Fruit fly (Drosophila melanogaster): ENCODE measurements around the gene Or22a.

The Or22a gene

DNA sequence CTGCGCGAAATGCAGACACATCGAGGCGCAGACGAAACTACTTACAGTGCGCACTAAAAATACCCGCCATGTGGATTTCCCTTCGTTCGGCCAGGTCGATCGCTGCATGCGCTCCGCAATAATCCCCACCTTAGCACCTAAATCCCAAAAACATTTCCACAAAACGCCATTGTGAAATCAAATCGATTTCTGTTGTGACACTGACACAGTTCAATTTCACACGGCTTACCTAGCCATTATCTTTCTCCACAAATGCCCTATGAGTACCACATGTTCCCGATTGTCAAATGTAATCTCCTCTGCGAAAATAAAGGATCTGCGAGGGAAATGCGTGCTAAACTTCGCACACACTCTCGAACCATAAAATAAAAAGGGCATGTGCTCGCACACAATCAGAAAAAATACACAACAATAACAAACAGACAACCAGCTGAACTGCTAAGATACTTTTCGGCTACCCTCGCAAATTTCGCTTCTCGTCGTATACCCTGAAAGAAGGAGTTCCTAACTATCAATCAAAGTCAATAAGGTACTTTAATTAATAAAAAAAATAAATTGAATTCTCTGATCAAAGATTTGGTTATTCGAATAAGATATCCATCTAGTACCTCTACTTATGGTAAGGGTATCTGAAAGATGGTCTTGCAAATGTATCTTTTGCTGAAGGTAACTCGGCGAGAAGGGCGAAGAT lies 34.2 kb upstream of the Or22a start (continued):
- TF ChIP-seq CG10631 (GFP tag; optimal IDR thresholded peaks at IDR 0.05) = peak; percentile 81
- TF ChIP-seq CG4318 (GFP tag; optimal IDR thresholded peaks at IDR 0.05) = peak; percentile 15
- peak; percentile 73 for TF ChIP-seq fd59A (GFP tag; optimal IDR thresholded peaks at IDR 0.05)
- peak; percentile 32 for TF ChIP-seq CG8632 (GFP tag; optimal IDR thresholded peaks at IDR 0.05)
- TF ChIP-seq spab (GFP tag; optimal IDR thresholded peaks at IDR 0.05) = peak; percentile 72
- TF ChIP-seq vri (GFP tag; optimal IDR thresholded peaks at IDR 0.05) = peak; percentile 50
- TF ChIP-seq Smox (GFP tag; optimal IDR thresholded peaks at IDR 0.05) = peak; percentile 56
- peak; percentile 74 for TF ChIP-seq Sox14 (GFP tag; optimal IDR thresholded peaks at IDR 0.05)
- peak; percentile 56 for TF ChIP-seq Hr39 (GFP tag; optimal IDR thresholded peaks at IDR 0.05)
- peak; percentile 70 for TF ChIP-seq Sox102F (GFP tag; optimal IDR thresholded peaks at IDR 0.05)
- peak; percentile 26 for TF ChIP-seq Ets21C (GFP tag; optimal IDR thresholded peaks at IDR 0.05)
- peak; percentile 90 for TF ChIP-seq svp (GFP tag)
- peak; percentile 70 for TF ChIP-seq cyc (GFP tag; optimal IDR thresholded peaks at IDR 0.05)
- TF ChIP-seq CG11294 (GFP tag; IDR thresholded peaks at IDR 0.05) = peak; percentile 69
- peak; percentile 69 for TF ChIP-seq CG3919 (GFP tag; optimal IDR thresholded peaks at IDR 0.05)
- peak; percentile 68 for TF ChIP-seq Eip75B (GFP tag; optimal IDR thresholded peaks at IDR 0.05)
- TF ChIP-seq CG34406 (GFP tag; optimal IDR thresholded peaks at IDR 0.05) = peak; percentile 29

- TF ChIP-seq Eip78C (GFP tag) = peak; percentile 2
- no peak for TF ChIP-seq Hr4 (GFP tag; optimal IDR thresholded peaks at IDR 0.05)
- TF ChIP-seq lz (GFP tag; optimal IDR thresholded peaks at IDR 0.05) = peak; percentile 7
- TF ChIP-seq CG31627 (GFP tag; optimal IDR thresholded peaks at IDR 0.05) = peak; percentile 21
- no peak for TF ChIP-seq CG4318 (GFP tag; optimal IDR thresholded peaks at IDR 0.05)
- TF ChIP-seq Met (GFP tag; optimal IDR thresholded peaks at IDR 0.05) = peak; percentile 4
Measured at dm6 chr2L:1491791-1492345, 28.4 kb upstream of the Or22a start, which contains the start of gene CG31928. CG31928 (plus strand) TSS chr2L:1492295.

DNA sequence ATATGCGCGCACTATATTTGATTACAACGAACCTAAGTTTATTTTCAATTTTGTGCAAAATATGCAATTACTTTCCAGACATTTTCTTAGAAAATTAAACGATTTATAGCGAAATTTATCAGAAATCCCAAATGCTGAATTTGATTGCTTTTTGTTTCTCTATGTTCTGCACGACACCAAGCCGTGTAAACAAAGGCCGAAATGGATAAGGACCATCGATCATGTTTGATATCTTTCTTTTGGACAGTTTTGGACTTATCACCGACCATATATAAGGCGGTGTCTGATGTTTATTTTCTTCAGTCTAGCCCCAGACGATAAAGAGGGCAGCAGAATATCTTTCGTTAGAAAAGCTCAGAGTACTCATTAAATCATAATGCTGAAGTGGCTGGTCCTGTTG lies 26.5 kb upstream of the Or22a start, which contains the start of gene CG33128:
Gene CG33128 (plus strand): TSS at position 301 of the 400 bp plus-strand sequence.
- TF ChIP-seq CG6276 (GFP tag; optimal IDR thresholded peaks at IDR 0.05) = no peak
- TF ChIP-seq CG9139 (GFP tag; optimal IDR thresholded peaks at IDR 0.05) = no peak
- TF ChIP-seq CG6792 (GFP tag; optimal IDR thresholded peaks at IDR 0.05) = no peak
- no peak for TF ChIP-seq CG6163 (GFP tag; IDR thresholded peaks at IDR 0.05)

DNA sequence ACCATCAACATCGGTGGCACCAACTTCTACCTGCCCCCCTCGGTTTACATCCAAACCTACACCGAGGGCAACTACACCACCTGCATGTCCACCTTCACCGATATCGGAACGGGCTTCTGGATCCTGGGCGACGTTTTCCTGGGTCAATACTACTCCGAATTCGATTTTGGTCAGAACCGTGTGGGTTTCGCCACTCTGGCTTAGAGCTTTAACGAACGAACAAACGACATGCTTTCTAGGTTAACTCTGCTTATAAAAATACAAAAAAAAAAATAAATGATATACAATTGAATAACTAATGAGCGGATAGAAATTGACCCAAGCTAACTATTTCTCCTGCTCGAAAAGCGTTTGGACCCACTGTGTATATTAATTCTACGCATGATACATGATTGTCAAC lies 25.1 kb upstream of the Or22a start, which contains the start of gene CG31926:
Gene CG31926 (plus strand): TSS at position 301 of the 400 bp plus-strand sequence.
- peak; percentile 0 for TF ChIP-seq svp (GFP tag)
- TF ChIP-seq Sox15 (GFP tag; optimal IDR thresholded peaks at IDR 0.05) = no peak

DNA sequence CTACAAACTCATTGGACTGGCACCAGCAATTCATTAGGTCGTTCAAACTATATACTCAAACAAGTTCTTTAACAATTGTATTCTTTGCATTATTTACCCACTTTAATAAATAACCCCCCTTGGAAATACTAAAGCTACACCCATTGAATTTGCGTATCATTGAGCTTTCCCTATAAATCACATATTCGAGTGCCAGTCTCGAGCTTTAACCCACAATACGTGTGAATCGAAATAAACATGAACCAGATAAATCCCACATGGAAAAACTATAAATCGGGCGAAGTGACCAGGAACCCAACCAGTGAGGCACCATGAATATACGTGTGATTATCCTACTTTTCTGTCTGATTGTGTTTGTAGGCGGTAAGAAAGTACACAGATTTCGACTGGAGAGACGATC lies 23.3 kb upstream of the Or22a start, which contains the start of gene CG31661:
Gene CG31661 (plus strand): TSS at position 301 of the 400 bp plus-strand sequence.
- TF ChIP-seq fd59A (GFP tag; optimal IDR thresholded peaks at IDR 0.05) = no peak
- no peak for TF ChIP-seq dac (GFP tag; optimal IDR thresholded peaks at IDR 0.05)
- no peak for TF ChIP-seq topi (GFP tag; optimal IDR thresholded peaks at IDR 0.05)
- no peak for TF ChIP-seq pdm3 (GFP tag; optimal IDR thresholded peaks at IDR 0.05)
- no peak for TF ChIP-seq Hr38 (GFP tag; optimal IDR thresholded peaks at IDR 0.05)
- TF ChIP-seq CG7368 (GFP tag; optimal IDR thresholded peaks at IDR 0.05) = no peak
- TF ChIP-seq CG9139 (GFP tag; optimal IDR thresholded peaks at IDR 0.05) = no peak
- TF ChIP-seq achi (GFP tag; optimal IDR thresholded peaks at IDR 0.05) = no peak
- TF ChIP-seq Smox (GFP tag; optimal IDR thresholded peaks at IDR 0.05) = no peak
- no peak for TF ChIP-seq spab (GFP tag; optimal IDR thresholded peaks at IDR 0.05)
- TF ChIP-seq ss (GFP tag; optimal IDR thresholded peaks at IDR 0.05) = no peak
- TF ChIP-seq Lpt (GFP tag; optimal IDR thresholded peaks at IDR 0.05) = no peak
- no peak for TF ChIP-seq CG34406 (GFP tag; optimal IDR thresholded peaks at IDR 0.05)
- TF ChIP-seq OdsH (GFP tag; optimal IDR thresholded peaks at IDR 0.05) = no peak
- TF ChIP-seq dsx (GFP tag; optimal IDR thresholded peaks at IDR 0.05; ENCODE audit: poor library complexity, severe bottlenecking) = no peak
- TF ChIP-seq Ets21C (GFP tag; optimal IDR thresholded peaks at IDR 0.05) = no peak
- TF ChIP-seq CG11294 (GFP tag; IDR thresholded peaks at IDR 0.05) = no peak
- no peak for TF ChIP-seq CG10631 (GFP tag; optimal IDR thresholded peaks at IDR 0.05)
- no peak for TF ChIP-seq Sox102F (GFP tag; optimal IDR thresholded peaks at IDR 0.05)
- TF ChIP-seq CG15336 (GFP tag; IDR thresholded peaks at IDR 0.05) = no peak
